Fruit fly (Drosophila melanogaster): ENCODE data around the gene CG12065.

The CG12065 gene

dm6 chrX:8583159-8583558 lies 9.1 kb downstream of the CG12065 start (continued):
- TF ChIP-seq NfI (GFP tag; optimal IDR thresholded peaks at IDR 0.05): peak; percentile 4
- TF ChIP-seq CG18764 (GFP tag; optimal IDR thresholded peaks at IDR 0.05): no peak
- no peak for TF ChIP-seq Chrac-16 (GFP tag; optimal IDR thresholded peaks at IDR 0.05)
- no peak for TF ChIP-seq CG3726 (GFP tag; IDR thresholded peaks at IDR 0.05)
- peak; percentile 13 for TF ChIP-seq CG9727 (GFP tag; optimal IDR thresholded peaks at IDR 0.05)
- TF ChIP-seq Rfx (GFP tag; IDR thresholded peaks at IDR 0.05): peak; percentile 53; the same call in 1 of the 2 replicates
- peak; percentile 36 for TF ChIP-seq CG2678 (tag; optimal IDR thresholded peaks at IDR 0.05)
- TF ChIP-seq CG32532 (GFP tag; IDR thresholded peaks at IDR 0.05): peak; percentile 32; the same call in 1 of the 2 replicates
- TF ChIP-seq Side (GFP tag; optimal IDR thresholded peaks at IDR 0.05): no peak
- TF ChIP-seq Abd-B (GFP tag; optimal IDR thresholded peaks at IDR 0.05): peak; percentile 11
- no peak for TF ChIP-seq oc (tag; optimal IDR thresholded peaks at IDR 0.05)
- peak; percentile 30; the same call in 1 of the 2 replicates for TF ChIP-seq Ptx1 (GFP tag; IDR thresholded peaks at IDR 0.05)
- peak; percentile 9 for TF ChIP-seq HLH54F (GFP tag; optimal IDR thresholded peaks at IDR 0.05)
- no peak for TF ChIP-seq CG8290 (GFP tag; optimal IDR thresholded peaks at IDR 0.05)
- peak in 1 of 2 experiments; percentile 10 for TF ChIP-seq CG8290 (tag; optimal IDR thresholded peaks at IDR 0.05)
- peak; percentile 47 for TF ChIP-seq gem (tag; optimal IDR thresholded peaks at IDR 0.05)
- peak; percentile 8 for TF ChIP-seq CG7556 (GFP tag; optimal IDR thresholded peaks at IDR 0.05)
- peak; percentile 60; the same call in 2 of the 3 replicates for TF ChIP-seq dysf (GFP tag; IDR thresholded peaks at IDR 0.05)
- peak; percentile 18 for TF ChIP-seq scrt (GFP tag; optimal IDR thresholded peaks at IDR 0.05)
- TF ChIP-seq Hr51 (GFP tag; optimal IDR thresholded peaks at IDR 0.05): peak in 1 of 2 experiments; percentile 47
- TF ChIP-seq prd (optimal IDR thresholded peaks at IDR 0.05): no peak
- peak; percentile 28; the same call in 1 of the 3 replicates for TF ChIP-seq prd (GFP tag; IDR thresholded peaks at IDR 0.05)
- TF ChIP-seq CG31441 (GFP tag; IDR thresholded peaks at IDR 0.05): 0 out of 2 replicates have a peak, but pooled peaks have one; percentile 23
- peak; percentile 27 for TF ChIP-seq nmo (GFP tag; optimal IDR thresholded peaks at IDR 0.05)
- TF ChIP-seq CG12942 (GFP tag; optimal IDR thresholded peaks at IDR 0.05): no peak
- TF ChIP-seq sens (GFP tag): peak; percentile 28
- peak; percentile 4 for TF ChIP-seq CG17359 (tag; optimal IDR thresholded peaks at IDR 0.05)
- peak; percentile 19 for TF ChIP-seq HHEX (GFP tag; optimal IDR thresholded peaks at IDR 0.05)
- TF ChIP-seq disco-r (GFP tag; optimal IDR thresholded peaks at IDR 0.05): no peak
- TF ChIP-seq NFAT (GFP tag; IDR thresholded peaks at IDR 0.05): no peak
- TF ChIP-seq CG10147 (GFP tag; optimal IDR thresholded peaks at IDR 0.05): peak; percentile 19
- peak; percentile 45 for TF ChIP-seq Meics (GFP tag; optimal IDR thresholded peaks at IDR 0.05)
- peak; percentile 21 for TF ChIP-seq CG13424 (tag; optimal IDR thresholded peaks at IDR 0.05)
- peak; percentile 63 for TF ChIP-seq lmd (GFP tag; IDR thresholded peaks at IDR 0.05)
- 0 out of 2 replicates have a peak, but pooled peaks have one; percentile 8 for TF ChIP-seq H2.0 (GFP tag; IDR thresholded peaks at IDR 0.05)
- TF ChIP-seq CG7839 (tag; optimal IDR thresholded peaks at IDR 0.05): peak; percentile 42
- no peak for TF ChIP-seq fd64A (GFP tag; optimal IDR thresholded peaks at IDR 0.05)
- TF ChIP-seq unc-4 (GFP tag; IDR thresholded peaks at IDR 0.05; ENCODE audit: partially characterized antibody): no peak
- TF ChIP-seq Hr3 (GFP tag; optimal IDR thresholded peaks at IDR 0.05): no peak
- TF ChIP-seq CG2120 (GFP tag; optimal IDR thresholded peaks at IDR 0.05): peak; percentile 34
- peak; percentile 14 for TF ChIP-seq CG9817 (tag; optimal IDR thresholded peaks at IDR 0.05)
- TF ChIP-seq CG17385 (GFP tag; optimal IDR thresholded peaks at IDR 0.05): peak; percentile 33
- peak; percentile 21 for TF ChIP-seq CG3281 (GFP tag; optimal IDR thresholded peaks at IDR 0.05)
- TF ChIP-seq Rx (GFP tag; IDR thresholded peaks at IDR 0.05): no peak
- peak; percentile 17 for TF ChIP-seq phol (tag; optimal IDR thresholded peaks at IDR 0.05)
- no peak for TF ChIP-seq shn (GFP tag; optimal IDR thresholded peaks at IDR 0.05)
- peak; percentile 13 for TF ChIP-seq CG30403 (GFP tag; optimal IDR thresholded peaks at IDR 0.05)
- peak; percentile 69 for TF ChIP-seq row (GFP tag; IDR thresholded peaks at IDR 0.05)
- TF ChIP-seq fd96Cb (tag; optimal IDR thresholded peaks at IDR 0.05): peak; percentile 23
- TF ChIP-seq slbo (GFP tag; IDR thresholded peaks at IDR 0.05): peak; percentile 53
- no peak for TF ChIP-seq Ets97D (GFP tag; optimal IDR thresholded peaks at IDR 0.05)

All from whole organism, embryonic.